Worm (Caenorhabditis elegans): ENCODE measurements around the gene Y7A9A.1.
A peak's percentile ranks its signal among the peaks of the same experiment; 100 is the strongest.

The Y7A9A.1 gene

ce11 chrIV:16196717-16197116 lies at the start of gene Y7A9A.1:
Gene Y7A9A.1 (plus strand): TSS chrIV:16197017.
- TF ChIP-seq nhr-11 (tag; optimal IDR thresholded peaks at IDR 0.05) (no peak), elt-3 (tag; optimal IDR thresholded peaks at IDR 0.05) (no peak), unc-39 (tag; optimal IDR thresholded peaks at IDR 0.05) (no peak), nhr-43 (tag; optimal IDR thresholded peaks at IDR 0.05; ENCODE audit: poor library complexity, severe bottlenecking) (no peak), sea-2 (GFP tag; optimal IDR thresholded peaks at IDR 0.05) (no peak)

DNA sequence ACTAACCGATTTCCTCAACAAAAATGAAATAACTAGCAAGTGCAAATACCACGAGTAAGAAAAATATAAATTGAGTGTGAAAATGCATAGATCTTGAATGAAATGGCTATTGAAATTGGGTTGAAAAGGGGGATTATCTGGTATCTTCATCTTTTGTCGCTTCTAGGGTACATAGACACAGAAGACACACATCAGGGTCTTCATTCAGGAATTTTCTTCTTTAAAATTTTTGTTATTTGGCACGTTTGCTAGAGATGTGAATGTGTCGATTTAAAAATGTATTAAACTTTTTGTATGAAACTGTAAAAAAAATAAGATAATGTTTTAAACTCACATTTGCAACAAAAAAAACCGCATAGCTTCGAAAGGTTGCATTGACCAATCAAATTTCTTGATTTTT lies 49.8 kb upstream of the Y7A9A.1 start, which contains the start of gene Y105C5B.25:
Y105C5B.25 (minus strand) TSS at position 101 of the 400 bp plus-strand sequence.
- TF ChIP-seq unc-39 (tag; optimal IDR thresholded peaks at IDR 0.05), result no peak
- no peak for TF ChIP-seq hmg-11 (tag; optimal IDR thresholded peaks at IDR 0.05)
- TF ChIP-seq ceh-82 (tag; optimal IDR thresholded peaks at IDR 0.05), result no peak
- no peak for TF ChIP-seq elt-3 (tag; optimal IDR thresholded peaks at IDR 0.05)

DNA sequence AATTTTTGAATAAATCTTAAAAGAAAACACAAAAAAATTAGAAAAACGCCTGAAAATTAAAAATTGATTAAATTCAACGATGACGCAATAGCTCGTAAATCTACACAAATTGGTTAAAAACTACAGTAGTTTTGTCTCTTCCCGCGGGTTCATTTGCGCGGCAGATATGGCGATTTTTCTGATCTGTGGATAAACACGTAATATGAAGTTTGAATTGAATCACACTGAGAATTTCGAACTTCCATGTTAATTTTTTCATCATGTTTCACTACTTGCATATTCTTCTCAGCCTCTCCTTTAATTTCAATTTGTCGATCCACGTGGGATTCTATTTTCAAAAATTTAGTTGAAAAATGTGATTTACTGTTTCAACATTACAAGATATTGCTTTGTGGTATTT lies 29.5 kb upstream of the Y7A9A.1 start:
- peak; percentile 46 for TF ChIP-seq elt-2 (tag; optimal IDR thresholded peaks at IDR 0.05)
- TF ChIP-seq nhr-43 (tag; optimal IDR thresholded peaks at IDR 0.05; ENCODE audit: poor library complexity, severe bottlenecking), result peak; percentile 76
- peak; percentile 56 for TF ChIP-seq lsy-12 (tag; optimal IDR thresholded peaks at IDR 0.05)
- TF ChIP-seq pha-4 (tag; optimal IDR thresholded peaks at IDR 0.05), result peak; percentile 23
- TF ChIP-seq tbx-2 (tag; optimal IDR thresholded peaks at IDR 0.05), result peak; percentile 48
- TF ChIP-seq snpc-4 (tag; optimal IDR thresholded peaks at IDR 0.05), result peak; percentile 17

DNA sequence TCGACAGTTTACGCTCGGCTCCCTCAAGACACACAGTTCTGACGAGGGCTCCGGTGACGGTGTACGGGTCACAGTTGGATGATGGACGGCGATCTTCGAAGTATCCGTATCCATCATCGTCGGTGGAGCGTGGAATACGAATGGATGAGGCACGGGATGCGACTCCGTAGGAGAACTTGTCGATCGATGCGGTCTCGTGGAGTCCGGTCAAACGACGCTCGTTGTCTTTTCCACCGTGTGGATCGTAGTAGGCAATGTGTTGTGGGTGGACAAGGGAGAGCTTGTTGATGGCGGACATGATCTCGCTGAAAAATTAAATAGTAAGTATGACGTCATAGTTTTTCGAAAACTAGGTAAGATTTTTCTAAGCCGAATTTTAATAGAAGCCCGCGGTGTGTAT lies 28.9 kb upstream of the Y7A9A.1 start:
- TF ChIP-seq nhr-237 (tag; optimal IDR thresholded peaks at IDR 0.05) (no peak), ama-1 (optimal IDR thresholded peaks at IDR 0.05) (peak; percentile 87), nhr-43 (tag; optimal IDR thresholded peaks at IDR 0.05; ENCODE audit: poor library complexity, severe bottlenecking) (peak; percentile 30)

DNA sequence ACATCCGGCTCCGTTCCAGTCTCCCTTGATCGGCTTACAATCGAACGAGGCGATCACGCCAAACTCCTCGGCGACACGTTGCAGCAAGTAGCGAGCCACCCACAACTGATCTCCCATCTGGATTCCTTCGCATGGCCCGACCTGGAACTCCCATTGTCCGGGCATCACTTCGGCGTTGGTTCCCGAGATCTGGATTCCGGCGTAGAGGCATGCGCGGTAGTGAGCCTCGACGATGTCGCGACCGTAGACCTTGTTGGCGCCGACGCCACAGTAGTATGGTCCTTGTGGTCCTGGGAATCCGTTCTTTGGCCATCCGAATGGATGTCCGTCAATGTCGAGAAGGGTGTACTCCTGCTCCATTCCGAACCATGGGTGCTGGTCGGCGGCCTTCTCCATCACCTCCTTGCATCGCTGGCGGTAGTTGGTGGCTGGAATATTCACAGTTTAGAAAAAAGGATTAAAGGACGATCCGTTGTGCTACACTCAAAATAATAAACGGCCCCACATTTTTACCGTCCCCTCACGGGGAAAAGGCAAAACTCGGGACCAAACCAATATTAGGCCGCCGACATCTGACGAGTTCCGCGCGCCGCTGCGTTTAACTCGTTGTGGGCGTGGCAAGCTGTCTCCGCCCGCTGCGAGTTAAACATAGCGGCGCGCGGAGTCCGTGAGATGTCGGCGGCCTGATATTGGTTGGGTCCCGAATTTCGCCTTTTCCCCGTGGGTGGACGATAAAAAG lies 27.9 kb upstream of the Y7A9A.1 start:
- TF ChIP-seq ceh-82 (tag; optimal IDR thresholded peaks at IDR 0.05), result no peak
- TF ChIP-seq ceh-28 (tag; optimal IDR thresholded peaks at IDR 0.05), result no peak
- TF ChIP-seq ZK546.5 (tag; optimal IDR thresholded peaks at IDR 0.05), result no peak
- TF ChIP-seq fkh-2 (tag; optimal IDR thresholded peaks at IDR 0.05), result no peak
- no peak for TF ChIP-seq ceh-9 (tag; optimal IDR thresholded peaks at IDR 0.05)
- no peak for TF ChIP-seq egl-5 (tag; optimal IDR thresholded peaks at IDR 0.05)
- TF ChIP-seq nhr-23 (tag; optimal IDR thresholded peaks at IDR 0.05), result no peak
- TF ChIP-seq pqm-1 (tag; optimal IDR thresholded peaks at IDR 0.05), result no peak
- TF ChIP-seq eor-1 (tag; optimal IDR thresholded peaks at IDR 0.05), result no peak
- TF ChIP-seq nhr-237 (tag; optimal IDR thresholded peaks at IDR 0.05), result no peak
- no peak for TF ChIP-seq unc-39 (tag; optimal IDR thresholded peaks at IDR 0.05)
- TF ChIP-seq unc-62 (GFP tag; optimal IDR thresholded peaks at IDR 0.05), result no peak
- no peak for TF ChIP-seq jun-1 (tag; optimal IDR thresholded peaks at IDR 0.05)
- TF ChIP-seq aly-2 (tag; optimal IDR thresholded peaks at IDR 0.05), result no peak
- TF ChIP-seq daf-12 (tag; optimal IDR thresholded peaks at IDR 0.05), result no peak

ce11 chrIV:16169443-16170105 lies 27.2 kb upstream of the Y7A9A.1 start:
- TF ChIP-seq hmg-11 (tag; optimal IDR thresholded peaks at IDR 0.05) (no peak), nhr-25 (tag; optimal IDR thresholded peaks at IDR 0.05) (peak; percentile 35), elt-2 (tag; optimal IDR thresholded peaks at IDR 0.05) (peak; percentile 61), egl-27 (tag; optimal IDR thresholded peaks at IDR 0.05) (no peak), mml-1 (tag; optimal IDR thresholded peaks at IDR 0.05) (no peak), zag-1 (tag; optimal IDR thresholded peaks at IDR 0.05) (no peak), ztf-4 (tag; optimal IDR thresholded peaks at IDR 0.05) (no peak), fkh-2 (tag; optimal IDR thresholded peaks at IDR 0.05) (no peak), ama-1 (optimal IDR thresholded peaks at IDR 0.05) (peak; percentile 95), nhr-77 (tag; optimal IDR thresholded peaks at IDR 0.05) (no peak), nfya-1 (tag; optimal IDR thresholded peaks at IDR 0.05; ENCODE audit: insufficient read depth) (peak; percentile 23), ceh-28 (tag; optimal IDR thresholded peaks at IDR 0.05) (peak; percentile 6), nhr-23 (tag; optimal IDR thresholded peaks at IDR 0.05) (peak; percentile 58), lin-39 (tag; optimal IDR thresholded peaks at IDR 0.05) (no peak), lin-15B (tag; optimal IDR thresholded peaks at IDR 0.05) (no peak), snpc-4 (tag; optimal IDR thresholded peaks at IDR 0.05) (no peak), pha-4 (tag; optimal IDR thresholded peaks at IDR 0.05) (peak; percentile 51), daf-12 (tag; optimal IDR thresholded peaks at IDR 0.05) (no peak), ztf-11 (tag; optimal IDR thresholded peaks at IDR 0.05) (no peak), nhr-76 (tag; optimal IDR thresholded peaks at IDR 0.05) (no peak), elt-3 (tag; optimal IDR thresholded peaks at IDR 0.05) (no peak), skn-1 (tag; optimal IDR thresholded peaks at IDR 0.05) (no peak), nhr-11 (tag; optimal IDR thresholded peaks at IDR 0.05) (no peak), ceh-82 (tag; optimal IDR thresholded peaks at IDR 0.05) (no peak), pqm-1 (tag; optimal IDR thresholded peaks at IDR 0.05) (peak; percentile 47), ceh-16 (tag; optimal IDR thresholded peaks at IDR 0.05) (no peak)
